Worm (Caenorhabditis elegans): ENCODE measurements around the gene F55G11.10.

The F55G11.10 gene

ce11 chrIV:12990638-12991037 is 42.1 kb downstream of the F55G11.10 start:
- TF ChIP-seq nhr-76 (tag; optimal IDR thresholded peaks at IDR 0.05) (no peak), lin-32 (GFP tag; optimal IDR thresholded peaks at IDR 0.05) (no peak), unc-39 (tag; optimal IDR thresholded peaks at IDR 0.05) (no peak), nhr-12 (tag; optimal IDR thresholded peaks at IDR 0.05) (no peak), ceh-83 (GFP tag; optimal IDR thresholded peaks at IDR 0.05) (no peak), zip-8 (tag; optimal IDR thresholded peaks at IDR 0.05) (no peak), mep-1 (tag; optimal IDR thresholded peaks at IDR 0.05) (no peak), lsy-2 (tag; optimal IDR thresholded peaks at IDR 0.05) (no peak), sem-2 (GFP tag; optimal IDR thresholded peaks at IDR 0.05) (no peak), mab-5 (tag; optimal IDR thresholded peaks at IDR 0.05) (no peak), sptf-1 (tag; optimal IDR thresholded peaks at IDR 0.05) (no peak), ces-1 (GFP tag; optimal IDR thresholded peaks at IDR 0.05) (no peak), bed-3 (GFP tag; optimal IDR thresholded peaks at IDR 0.05) (no peak), mls-2 (tag; optimal IDR thresholded peaks at IDR 0.05) (no peak), hlh-1 (tag; optimal IDR thresholded peaks at IDR 0.05) (no peak), ztf-11 (tag; optimal IDR thresholded peaks at IDR 0.05) (no peak), ham-2 (GFP tag; optimal IDR thresholded peaks at IDR 0.05) (no peak), drap-1 (GFP tag; optimal IDR thresholded peaks at IDR 0.05) (no peak), unc-120 (tag; optimal IDR thresholded peaks at IDR 0.05; ENCODE audit: poor library complexity, severe bottlenecking) (no peak), nhr-237 (tag; optimal IDR thresholded peaks at IDR 0.05) (no peak)

ce11 chrIV:12991629-12992028 is 43.1 kb downstream of the F55G11.10 start, which contains the start of gene K10D11.5:
K10D11.5 (minus strand) TSS chrIV:12991843.
- TF ChIP-seq ceh-43 (GFP tag; optimal IDR thresholded peaks at IDR 0.05) (no peak), nhr-28 (tag; optimal IDR thresholded peaks at IDR 0.05) (no peak), unc-120 (tag; optimal IDR thresholded peaks at IDR 0.05; ENCODE audit: poor library complexity, severe bottlenecking) (no peak), mab-5 (tag; optimal IDR thresholded peaks at IDR 0.05) (no peak), tbx-8 (GFP tag; optimal IDR thresholded peaks at IDR 0.05) (no peak), ceh-83 (GFP tag; optimal IDR thresholded peaks at IDR 0.05) (no peak), lin-32 (GFP tag; optimal IDR thresholded peaks at IDR 0.05) (no peak), lin-13 (tag; optimal IDR thresholded peaks at IDR 0.05) (no peak), sptf-1 (tag; optimal IDR thresholded peaks at IDR 0.05) (no peak), unc-39 (tag; optimal IDR thresholded peaks at IDR 0.05) (no peak), nhr-237 (tag; optimal IDR thresholded peaks at IDR 0.05) (no peak)

ce11 chrIV:12994376-12994775 is 45.8 kb downstream of the F55G11.10 start, which contains the start of gene K10D11.4:
K10D11.4 (minus strand) TSS chrIV:12994476.
- TF ChIP-seq zip-8 (tag; optimal IDR thresholded peaks at IDR 0.05) (peak; percentile 48), sem-2 (GFP tag; optimal IDR thresholded peaks at IDR 0.05) (no peak), flh-1 (GFP tag; optimal IDR thresholded peaks at IDR 0.05) (no peak), lin-32 (GFP tag; optimal IDR thresholded peaks at IDR 0.05) (no peak), mab-5 (tag; optimal IDR thresholded peaks at IDR 0.05) (no peak)

ce11 chrIV:12995886-12996285 is 47.3 kb downstream of the F55G11.10 start, which contains the start of gene K10D11.7:
K10D11.7 (minus strand) TSS chrIV:12995986.
- no peak for TF ChIP-seq nhr-28 (tag; optimal IDR thresholded peaks at IDR 0.05)
- no peak for TF ChIP-seq nhr-12 (tag; optimal IDR thresholded peaks at IDR 0.05)
- TF ChIP-seq nhr-237 (tag; optimal IDR thresholded peaks at IDR 0.05), result no peak
- TF ChIP-seq lin-32 (GFP tag; optimal IDR thresholded peaks at IDR 0.05), result no peak
- no peak for TF ChIP-seq mep-1 (tag; optimal IDR thresholded peaks at IDR 0.05)
- TF ChIP-seq ceh-43 (GFP tag; optimal IDR thresholded peaks at IDR 0.05), result no peak
- no peak for TF ChIP-seq blmp-1 (tag; optimal IDR thresholded peaks at IDR 0.05)
- TF ChIP-seq sem-2 (GFP tag; optimal IDR thresholded peaks at IDR 0.05), result no peak
- TF ChIP-seq M03D4.4 (tag; optimal IDR thresholded peaks at IDR 0.05), result no peak
- TF ChIP-seq mab-5 (tag; optimal IDR thresholded peaks at IDR 0.05), result no peak
- TF ChIP-seq elt-3 (tag; optimal IDR thresholded peaks at IDR 0.05), result no peak
- no peak for TF ChIP-seq ceh-39 (tag; optimal IDR thresholded peaks at IDR 0.05)
- no peak for TF ChIP-seq ztf-11 (tag; optimal IDR thresholded peaks at IDR 0.05)
- no peak for TF ChIP-seq bed-3 (GFP tag; optimal IDR thresholded peaks at IDR 0.05)
- TF ChIP-seq ceh-83 (GFP tag; optimal IDR thresholded peaks at IDR 0.05), result no peak
- no peak for TF ChIP-seq flh-1 (GFP tag; optimal IDR thresholded peaks at IDR 0.05)
- TF ChIP-seq nhr-2 (tag; optimal IDR thresholded peaks at IDR 0.05), result no peak
- TF ChIP-seq lin-13 (tag; optimal IDR thresholded peaks at IDR 0.05), result no peak

ce11 chrIV:12997560-12997959 is 49.0 kb downstream of the F55G11.10 start:
- TF ChIP-seq sem-2 (GFP tag; optimal IDR thresholded peaks at IDR 0.05) (no peak), zip-8 (tag; optimal IDR thresholded peaks at IDR 0.05) (no peak), nhr-76 (tag; optimal IDR thresholded peaks at IDR 0.05) (no peak), mep-1 (tag; optimal IDR thresholded peaks at IDR 0.05) (no peak), nhr-237 (tag; optimal IDR thresholded peaks at IDR 0.05) (no peak), hlh-1 (tag; optimal IDR thresholded peaks at IDR 0.05) (no peak), unc-62 (GFP tag; optimal IDR thresholded peaks at IDR 0.05) (no peak), M03D4.4 (tag; optimal IDR thresholded peaks at IDR 0.05) (no peak), unc-120 (tag; optimal IDR thresholded peaks at IDR 0.05; ENCODE audit: poor library complexity, severe bottlenecking) (no peak), ztf-11 (tag; optimal IDR thresholded peaks at IDR 0.05) (no peak)

All from whole organism, mixed stage, embryonic.